Fruit fly (Drosophila melanogaster) whole organism, prepupa: Measurements from ENCODE around the gene Arl5.
A peak's percentile ranks its signal among the peaks of the same experiment; 100 is the strongest.

Experiments
- Blimp-1 ChIP-seq: fragments of 200-800 bp; sonication (Bioruptor generic); optimal IDR thresholded peaks from 3 replicates; lab custom pipeline; 2017; ENCODE audit warnings: missing biosample characterization, missing genetic modification characterization, mild to moderate bottlenecking, moderate library complexity, missing genetic modification reagents
- CG10631 ChIP-seq: fragments of 200-800 bp; sonication (Bioruptor generic); optimal IDR thresholded peaks from 2 replicates; lab custom pipeline; 2016; ENCODE audit warnings: missing biosample characterization, missing genetic modification characterization
- CG10669 ChIP-seq: fragments of 200-800 bp; sonication (Bioruptor generic); optimal IDR thresholded peaks from 3 replicates; lab custom pipeline; 2018; ENCODE audit warnings: missing biosample characterization, mild to moderate bottlenecking, missing genetic modification characterization, moderate library complexity
- CG11294 ChIP-seq: fragments of 200-800 bp; sonication (Bioruptor generic); IDR thresholded peaks from 2 replicates; pipeline ENCODE4 v1.3.6; 2022; ENCODE audit warnings: missing biosample characterization, missing genetic modification characterization
- CG11762 ChIP-seq: fragments of 200-800 bp; sonication (Bioruptor generic); optimal IDR thresholded peaks from 3 replicates; lab custom pipeline; 2016; ENCODE audit warnings: missing biosample characterization, missing genetic modification characterization; ENCODE audit not compliant: insufficient read depth
- CG11902 ChIP-seq: fragments of 200-800 bp; sonication (Bioruptor generic); optimal IDR thresholded peaks from 3 replicates; lab custom pipeline; 2016; ENCODE audit warnings: missing biosample characterization, missing genetic modification characterization
- CG15336 ChIP-seq: fragments of 200-800 bp; sonication (Bioruptor generic); IDR thresholded peaks from 2 replicates; pipeline ENCODE4 v1.3.6; 2022; ENCODE audit warnings: missing biosample characterization, missing genetic modification characterization
- CG1621 ChIP-seq: fragments of 200-800 bp; sonication (Bioruptor generic); optimal IDR thresholded peaks from 3 replicates; lab custom pipeline; 2018; ENCODE audit warnings: missing biosample characterization, mild to moderate bottlenecking, missing genetic modification characterization
- CG16779 ChIP-seq: fragments of 200-800 bp; sonication (Bioruptor generic); optimal IDR thresholded peaks from 3 replicates; lab custom pipeline; 2017; ENCODE audit warnings: missing biosample characterization, mild to moderate bottlenecking, missing genetic modification characterization
- CG31627 ChIP-seq: fragments of 200-800 bp; sonication (Bioruptor generic); optimal IDR thresholded peaks from 3 replicates; lab custom pipeline; 2016; ENCODE audit warnings: missing biosample characterization, missing genetic modification characterization
- CG32006 ChIP-seq: fragments of 200-800 bp; sonication (Bioruptor generic); optimal IDR thresholded peaks from 3 replicates; lab custom pipeline; 2017; ENCODE audit warnings: missing biosample characterization, mild to moderate bottlenecking, missing genetic modification characterization
- CG34406 ChIP-seq: fragments of 200-800 bp; sonication (Bioruptor generic); optimal IDR thresholded peaks from 3 replicates; lab custom pipeline; 2016; ENCODE audit warnings: missing biosample characterization, missing genetic modification characterization
- CG3919 ChIP-seq: fragments of 200-800 bp; sonication (Bioruptor generic); optimal IDR thresholded peaks from 3 replicates; lab custom pipeline; 2016; ENCODE audit warnings: missing biosample characterization, missing genetic modification characterization
- CG6163 ChIP-seq: fragments of 200-800 bp; sonication (Bioruptor generic); IDR thresholded peaks from 3 replicates; pipeline ENCODE4 v1.3.6; 2022; ENCODE audit warnings: missing biosample characterization, missing genetic modification characterization
- CG6792 ChIP-seq: fragments of 200-800 bp; sonication (Bioruptor generic); optimal IDR thresholded peaks from 3 replicates; lab custom pipeline; 2016; ENCODE audit warnings: missing biosample characterization, missing genetic modification characterization
- CG6808 ChIP-seq: fragments of 200-800 bp; sonication (Bioruptor generic); optimal IDR thresholded peaks from 3 replicates; lab custom pipeline; 2017; ENCODE audit warnings: missing biosample characterization, missing genetic modification characterization, mild to moderate bottlenecking, moderate library complexity, missing genetic modification reagents
- CG6854 ChIP-seq: fragments of 200-800 bp; sonication (Bioruptor generic); optimal IDR thresholded peaks from 2 replicates; lab custom pipeline; 2017; ENCODE audit warnings: missing biosample characterization, mild to moderate bottlenecking, missing genetic modification characterization
- CG8119 ChIP-seq: fragments of 200-800 bp; sonication (Bioruptor generic); IDR thresholded peaks from 3 replicates; pipeline ENCODE4 v1.3.6; 2022; ENCODE audit warnings: missing biosample characterization, missing genetic modification characterization
- CG8632 ChIP-seq: fragments of 200-800 bp; sonication (Bioruptor generic); optimal IDR thresholded peaks from 3 replicates; lab custom pipeline; 2016; ENCODE audit warnings: missing biosample characterization, missing genetic modification characterization
- CG9139 ChIP-seq: fragments of 200-800 bp; sonication (Bioruptor generic); optimal IDR thresholded peaks from 3 replicates; lab custom pipeline; 2017; ENCODE audit warnings: missing biosample characterization, mild to moderate bottlenecking, missing genetic modification characterization
- Eip75B ChIP-seq: fragments of 200-800 bp; sonication (Bioruptor generic); optimal IDR thresholded peaks from 3 replicates; lab custom pipeline; 2016; ENCODE audit warnings: missing biosample characterization, missing genetic modification characterization
- Eip78C ChIP-seq: fragments of 200-800 bp; sonication (Bioruptor generic); peaks from one replicate; lab custom pipeline; 2016; ENCODE audit warnings: missing biosample characterization, missing genetic modification characterization
- Ets21C ChIP-seq: fragments of 200-800 bp; sonication (Bioruptor generic); optimal IDR thresholded peaks from 3 replicates; lab custom pipeline; 2016; ENCODE audit warnings: missing biosample characterization, missing genetic modification characterization
- Ets96B ChIP-seq: fragments of 200-800 bp; optimal IDR thresholded peaks from 2 replicates; lab custom pipeline; 2019; ENCODE audit warnings: missing biosample characterization, mild to moderate bottlenecking, missing genetic modification characterization, moderate library complexity
- Gug ChIP-seq: fragments of 200-800 bp; sonication (Bioruptor generic); IDR thresholded peaks from 2 replicates; pipeline ENCODE4 v1.3.6; 2022; ENCODE audit warnings: missing biosample characterization, missing genetic modification characterization
- Hr38 ChIP-seq: sonication (Bioruptor generic); optimal IDR thresholded peaks from 2 replicates; lab custom pipeline; 2016; ENCODE audit warnings: missing biosample characterization, missing genetic modification characterization
- Hr39 ChIP-seq: fragments of 200-800 bp; sonication (Bioruptor generic); optimal IDR thresholded peaks from 2 replicates; lab custom pipeline; 2016; ENCODE audit warnings: missing biosample characterization, missing genetic modification characterization
- Hr4 ChIP-seq: fragments of 200-800 bp; sonication (Bioruptor generic); optimal IDR thresholded peaks from 3 replicates; lab custom pipeline; 2016; ENCODE audit warnings: missing biosample characterization, missing genetic modification characterization
- Met ChIP-seq: fragments of 200-800 bp; sonication (Bioruptor generic); optimal IDR thresholded peaks from 3 replicates; lab custom pipeline; 2016; ENCODE audit warnings: missing biosample characterization, missing genetic modification characterization
- OdsH ChIP-seq: fragments of 200-800 bp; sonication (Bioruptor generic); optimal IDR thresholded peaks from 3 replicates; lab custom pipeline; 2016; ENCODE audit warnings: missing biosample characterization, missing genetic modification characterization
- Smox ChIP-seq: fragments of 200-800 bp; sonication (Bioruptor generic); optimal IDR thresholded peaks from 3 replicates; lab custom pipeline; 2016; ENCODE audit warnings: missing biosample characterization, missing genetic modification characterization
- Sox14 ChIP-seq: fragments of 200-800 bp; sonication (Bioruptor generic); optimal IDR thresholded peaks from 3 replicates; lab custom pipeline; 2016; ENCODE audit warnings: missing biosample characterization, missing genetic modification characterization
- Sox15 ChIP-seq: fragments of 200-800 bp; sonication (Bioruptor generic); optimal IDR thresholded peaks from 3 replicates; lab custom pipeline; 2016; ENCODE audit warnings: missing biosample characterization, missing genetic modification characterization
- achi ChIP-seq: fragments of 200-800 bp; sonication (Bioruptor generic); optimal IDR thresholded peaks from 3 replicates; lab custom pipeline; 2016; ENCODE audit warnings: missing biosample characterization, missing genetic modification characterization
- acj6 ChIP-seq: fragments of 200-800 bp; sonication (Bioruptor generic); optimal IDR thresholded peaks from 3 replicates; lab custom pipeline; 2016; ENCODE audit warnings: missing biosample characterization, missing genetic modification characterization
- dac ChIP-seq: fragments of 200-800 bp; sonication (Bioruptor generic); optimal IDR thresholded peaks from 2 replicates; lab custom pipeline; 2017; ENCODE audit warnings: missing biosample characterization, mild to moderate bottlenecking, missing genetic modification characterization
- dsx ChIP-seq: fragments of 200-800 bp; optimal IDR thresholded peaks from 3 replicates; lab custom pipeline; 2019; ENCODE audit warnings: missing biosample characterization, mild to moderate bottlenecking, missing genetic modification characterization, moderate library complexity; ENCODE audit not compliant: poor library complexity, severe bottlenecking
- eg ChIP-seq: fragments of 200-800 bp; sonication (Bioruptor generic); IDR thresholded peaks from 3 replicates; pipeline ENCODE4 v1.3.6; 2022; ENCODE audit warnings: missing biosample characterization, missing genetic modification characterization
- esn ChIP-seq: fragments of 200-800 bp; sonication (Bioruptor generic); optimal IDR thresholded peaks from 2 replicates; lab custom pipeline; 2016; ENCODE audit warnings: missing biosample characterization, mild to moderate bottlenecking, missing genetic modification characterization, moderate library complexity
- fd59A ChIP-seq: fragments of 200-800 bp; sonication (Bioruptor generic); optimal IDR thresholded peaks from 2 replicates; lab custom pipeline; 2017; ENCODE audit warnings: missing biosample characterization, mild to moderate bottlenecking, missing genetic modification characterization, missing genetic modification reagents
- fd85E ChIP-seq: fragments of 200-800 bp; sonication (Bioruptor generic); optimal IDR thresholded peaks from 3 replicates; lab custom pipeline; 2016; ENCODE audit warnings: missing biosample characterization, missing genetic modification characterization
- lz ChIP-seq: fragments of 200-800 bp; sonication (Bioruptor generic); optimal IDR thresholded peaks from 3 replicates; lab custom pipeline; 2016; ENCODE audit warnings: missing biosample characterization, missing genetic modification characterization
- pdm3 ChIP-seq: fragments of 200-800 bp; sonication (Bioruptor generic); optimal IDR thresholded peaks from 3 replicates; lab custom pipeline; 2016; ENCODE audit warnings: missing biosample characterization, missing genetic modification characterization
- ss ChIP-seq, 2 experiments: fragments of 200-800 bp; sonication (Bioruptor generic); optimal IDR thresholded peaks; 2 replicates in 1 of 2; 3 replicates in 1 of 2; lab custom pipeline; 2017 to 2018; ENCODE audit warnings: mild to moderate bottlenecking in 2 of 2, missing biosample characterization in 2 of 2, missing genetic modification characterization in 2 of 2, moderate library complexity in 1 of 2
- svp ChIP-seq: fragments of 200-800 bp; sonication (Bioruptor generic); peaks from one replicate; lab custom pipeline; 2016; ENCODE audit warnings: missing biosample characterization, missing genetic modification characterization
- topi ChIP-seq: fragments of 200-800 bp; sonication (Bioruptor generic); optimal IDR thresholded peaks from 3 replicates; lab custom pipeline; 2016; ENCODE audit warnings: missing biosample characterization, missing genetic modification characterization

Arl5 gene

DNA sequence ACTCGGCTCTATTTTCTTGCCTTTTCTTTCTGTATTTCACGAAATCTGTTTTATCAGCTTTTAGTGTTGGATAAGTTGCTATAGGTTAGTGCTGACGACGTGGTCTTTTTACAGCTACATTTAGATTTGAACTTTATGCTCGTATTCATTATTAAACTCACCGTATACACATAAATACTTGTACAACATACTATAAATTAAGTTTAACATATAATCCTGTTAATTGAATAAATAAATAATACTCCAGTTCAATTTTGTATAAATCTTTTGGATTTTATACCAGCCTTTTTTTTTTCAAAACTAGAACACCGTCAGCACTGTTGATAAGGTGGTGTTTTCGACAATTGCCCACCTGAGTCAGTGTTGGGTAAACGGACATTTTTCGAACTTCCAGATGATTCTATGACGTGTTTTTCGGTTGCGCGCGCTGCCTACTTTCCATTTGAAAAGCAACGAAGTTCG lies 9.3 kb upstream of the Arl5 start, which contains the start of gene BI-1 (continued):
- peak; percentile 38 for TF ChIP-seq fd85E (GFP tag; lab: Kevin White, UChicago)
- TF ChIP-seq topi, result peak; percentile 75
- peak; percentile 22 for TF ChIP-seq CG31627 (GFP tag; lab: Kevin White, UChicago)
- TF ChIP-seq Gug (GFP tag; lab: Robert Waterston, UW), result no peak
- no peak for TF ChIP-seq CG9139 (GFP tag; lab: Kevin White, UChicago)
- TF ChIP-seq svp, result no peak
- no peak for TF ChIP-seq Met (GFP tag; lab: Kevin White, UChicago)
- TF ChIP-seq CG6792 (GFP tag; lab: Kevin White, UChicago), result peak; percentile 37
- peak; percentile 40 for TF ChIP-seq CG8632 (GFP tag; lab: Kevin White, UChicago)
- no peak for TF ChIP-seq CG32006
- no peak for TF ChIP-seq CG34406 (GFP tag; lab: Kevin White, UChicago)
- peak; percentile 22; the same call in 1 of the 3 replicates for TF ChIP-seq CG8119 (GFP tag; lab: Robert Waterston, UW)
- no peak for TF ChIP-seq eg (GFP tag; lab: Robert Waterston, UW)
- TF ChIP-seq OdsH (GFP tag; lab: Kevin White, UChicago), result no peak
- no peak for TF ChIP-seq CG10669
- TF ChIP-seq achi (GFP tag; lab: Kevin White, UChicago), result no peak
- TF ChIP-seq Hr4, result no peak
- no peak for TF ChIP-seq CG11902 (GFP tag; lab: Kevin White, UChicago)
- TF ChIP-seq CG10631 (GFP tag; lab: Kevin White, UChicago), result no peak
- peak; percentile 67 for TF ChIP-seq dsx (GFP tag; lab: Kevin White, UChicago)
- no peak for TF ChIP-seq Hr39 (GFP tag; lab: Kevin White, UChicago)
- TF ChIP-seq CG11762 (GFP tag; lab: Kevin White, UChicago), result peak; percentile 43
- TF ChIP-seq acj6 (GFP tag; lab: Kevin White, UChicago), result no peak

DNA sequence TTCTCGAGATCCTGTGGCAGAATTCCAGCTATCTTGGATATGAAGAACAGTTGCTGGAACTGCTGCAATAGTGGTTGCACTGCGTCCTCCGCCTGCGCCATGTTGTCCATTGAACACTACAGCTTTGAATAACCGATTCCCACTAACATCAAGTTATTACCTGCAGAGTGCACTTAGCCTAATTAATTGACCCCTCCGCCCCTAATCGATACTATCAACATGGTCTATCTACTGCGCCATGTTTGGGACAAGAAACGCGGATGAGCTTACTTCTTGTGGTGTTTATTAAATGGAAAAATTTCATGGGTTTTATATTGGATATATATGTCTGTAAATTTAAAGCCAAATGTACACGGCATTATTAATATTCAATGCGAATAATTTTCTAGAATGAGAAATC lies 7.2 kb upstream of the Arl5 start, which contains the start of gene Gr66a:
TSS of gene Gr66a (minus strand) at position 101 of the 400 bp plus-strand sequence.
- TF ChIP-seq CG16779 (tag; lab: Kevin White, UChicago), result no peak
- no peak for TF ChIP-seq acj6 (GFP tag; lab: Kevin White, UChicago)
- no peak for TF ChIP-seq lz (GFP tag; lab: Kevin White, UChicago)
- no peak for TF ChIP-seq Sox14 (GFP tag; lab: Kevin White, UChicago)
- no peak for TF ChIP-seq Blimp-1
- TF ChIP-seq CG6163 (GFP tag; lab: Robert Waterston, UW), result no peak
- TF ChIP-seq CG6854, result no peak

DNA sequence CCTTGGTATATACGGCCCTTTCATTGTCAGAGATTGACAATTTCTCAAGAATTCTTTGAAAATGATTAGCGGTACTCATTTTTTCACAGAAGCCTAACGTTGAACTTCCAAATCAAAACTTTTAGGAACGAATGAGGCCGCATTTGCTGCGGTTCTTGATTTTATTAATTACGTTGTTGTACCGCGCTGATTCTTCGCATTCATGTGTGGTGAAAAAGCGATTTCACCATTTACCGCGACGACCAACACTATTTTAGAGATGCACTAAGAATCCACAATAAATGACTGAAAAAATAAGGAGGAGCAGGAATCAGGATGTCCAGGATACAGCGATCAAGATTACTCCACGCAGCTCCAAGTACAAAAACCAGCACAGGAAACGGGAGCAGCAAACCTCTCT lies 4.3 kb upstream of the Arl5 start, which contains the start of the genes CG7194 and Sbp2:
TSS of gene CG7194 (minus strand) at position 148 of the 400 bp plus-strand sequence.
TSS of gene Sbp2 (plus strand) at position 246 of the 400 bp plus-strand sequence.
- TF ChIP-seq CG1621 (no peak), Ets96B (tag; lab: Kevin White, UChicago) (no peak), CG6854 (peak; percentile 9), ss (GFP tag; optimal IDR thresholded peaks at IDR 0.05; lab: Kevin White, UChicago) (peak in 1 of 2 experiments; percentile 43), Blimp-1 (no peak), esn (peak; percentile 37), CG32006 (no peak), Ets21C (GFP tag; lab: Kevin White, UChicago) (no peak), Hr4 (no peak), CG15336 (no peak), Eip78C (GFP tag; lab: Kevin White, UChicago) (peak; percentile 49), Hr39 (GFP tag; lab: Kevin White, UChicago) (no peak), fd59A (GFP tag; lab: Kevin White, UChicago) (no peak), pdm3 (GFP tag; lab: Kevin White, UChicago) (no peak), Hr38 (GFP tag; lab: Kevin White, UChicago) (no peak), Eip75B (GFP tag; lab: Kevin White, UChicago) (no peak), CG6808 (GFP tag; lab: Kevin White, UChicago) (no peak), dsx (GFP tag; lab: Kevin White, UChicago) (peak; percentile 45), CG3919 (GFP tag; lab: Kevin White, UChicago) (no peak), Sox15 (no peak), Met (GFP tag; lab: Kevin White, UChicago) (no peak), Smox (no peak), CG8119 (GFP tag; lab: Robert Waterston, UW) (no peak), CG16779 (tag; lab: Kevin White, UChicago) (no peak), dac (GFP tag; lab: Kevin White, UChicago) (no peak), CG11294 (GFP tag; lab: Robert Waterston, UW) (no peak), Sox14 (GFP tag; lab: Kevin White, UChicago) (peak; percentile 75), acj6 (GFP tag; lab: Kevin White, UChicago) (no peak), topi (peak; percentile 2)
